Worm (Caenorhabditis elegans): ENCODE measurements around the gene F42E8.1.

DNA sequence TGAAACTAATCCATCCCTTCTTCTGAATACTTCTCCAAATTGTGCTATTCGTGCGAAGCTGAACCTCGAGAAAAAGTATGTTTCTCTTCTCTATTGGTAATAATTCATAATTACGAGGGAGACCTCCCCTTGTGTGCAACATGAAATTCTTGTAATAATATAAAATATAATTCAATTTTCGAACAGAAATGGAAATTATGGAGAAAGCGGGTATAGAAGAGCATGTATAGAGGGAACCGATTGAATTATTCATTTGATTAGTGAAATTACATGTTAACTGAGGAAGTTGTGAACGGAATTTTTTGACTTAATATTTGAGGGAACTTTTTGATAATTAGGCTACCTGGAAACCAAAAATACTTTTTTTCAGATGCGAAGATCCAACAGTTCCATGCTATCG is 33.1 kb upstream of the F42E8.1 start:
- TF ChIP-seq zag-1 (tag; optimal IDR thresholded peaks at IDR 0.05) (no peak), aly-2 (tag; optimal IDR thresholded peaks at IDR 0.05) (no peak), ZK546.5 (tag; optimal IDR thresholded peaks at IDR 0.05) (no peak), skn-1 (tag; optimal IDR thresholded peaks at IDR 0.05) (no peak)
